Worm (Caenorhabditis elegans) whole organism, late embryonic: ENCODE data around the gene lnkn-1.

Experiments
- ama-1 ChIP-seq: fragments of 150-350 bp; optimal IDR thresholded peaks from 2 replicates; lab custom pipeline; 2014
- eyg-1 ChIP-seq: sonication (generic microtip); optimal IDR thresholded peaks from 2 replicates; lab custom pipeline; 2016; ENCODE audit warnings: missing genotype, missing genetic modification characterization, missing compliant biosample characterization
- hlh-13 ChIP-seq: fragments of 200-800 bp; sonication (Bioruptor generic); optimal IDR thresholded peaks from 2 replicates; lab custom pipeline; 2018; ENCODE audit warnings: mild to moderate bottlenecking, missing genetic modification characterization, missing compliant biosample characterization
- nhr-11 ChIP-seq: fragments of 150-350 bp; optimal IDR thresholded peaks from 2 replicates; lab custom pipeline; 2014; ENCODE audit warnings: missing biosample characterization, missing genetic modification characterization
- pat-9 ChIP-seq: fragments of 200-800 bp; sonication (Bioruptor generic); optimal IDR thresholded peaks from 2 replicates; lab custom pipeline; 2018; ENCODE audit warnings: mild to moderate bottlenecking, missing genetic modification characterization, moderate library complexity, missing compliant biosample characterization
- pqm-1 ChIP-seq: sonication (generic microtip); optimal IDR thresholded peaks from 2 replicates; lab custom pipeline; 2016; ENCODE audit warnings: missing genetic modification characterization, missing compliant biosample characterization
- sox-2 ChIP-seq: fragments of 200-800 bp; sonication (Bioruptor generic); IDR thresholded peaks from 2 replicates; pipeline ENCODE4 v1.3.6; 2022; ENCODE audit warnings: missing genetic modification reagents, missing genetic modification characterization, missing compliant biosample characterization
- tbx-2 ChIP-seq: sonication (generic microtip); optimal IDR thresholded peaks from 2 replicates; lab custom pipeline; 2016; ENCODE audit warnings: missing genetic modification characterization, missing compliant biosample characterization
- ztf-16 ChIP-seq: sonication (generic microtip); optimal IDR thresholded peaks from 2 replicates; lab custom pipeline; 2017; ENCODE audit warnings: missing genetic modification characterization, missing compliant biosample characterization

DNA sequence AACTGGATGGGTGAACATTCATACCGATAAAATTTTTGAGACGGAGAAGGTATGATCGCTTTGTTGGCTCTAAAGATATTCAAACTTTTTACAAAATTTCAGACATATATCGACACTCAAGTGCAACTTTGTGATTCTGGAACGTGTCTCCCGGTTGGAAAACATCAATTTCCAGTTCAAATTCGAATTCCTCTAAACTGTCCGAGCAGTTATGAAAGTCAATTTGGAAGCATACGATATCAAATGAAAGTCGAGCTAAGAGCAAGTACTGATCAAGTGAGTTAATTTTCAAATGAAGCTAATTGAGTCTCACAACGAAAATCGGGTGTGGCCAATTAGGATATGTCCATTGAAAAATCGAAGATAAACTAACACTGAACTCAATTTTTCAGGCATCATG is 44.3 kb downstream of the lnkn-1 start:
- TF ChIP-seq eyg-1 (tag; lab: Kevin White, UChicago) (no peak), ama-1 (lab: Kevin White, UChicago) (no peak), tbx-2 (no peak), hlh-13 (no peak), pqm-1 (tag; lab: Kevin White, UChicago) (no peak), sox-2 (GFP tag; lab: Robert Waterston, UW) (no peak), nhr-11 (tag; lab: Kevin White, UChicago) (no peak), pat-9 (no peak), ztf-16 (tag; lab: Kevin White, UChicago) (no peak)
